Fruit fly (Drosophila melanogaster) whole organism, embryonic: ENCODE results near the gene Tengl3.
A peak's percentile ranks its signal among the peaks of the same experiment; 100 is the strongest.

Experiments
- CG10959 ChIP-seq: fragments of 200-800 bp; sonication (Bioruptor generic); IDR thresholded peaks from 2 replicates; pipeline ENCODE4 v1.3.6; 2022; ENCODE audit warnings: missing biosample characterization, missing genetic modification characterization
- CG11695 ChIP-seq: fragments of 200-800 bp; sonication (Bioruptor generic); IDR thresholded peaks from 3 replicates; pipeline ENCODE4 v1.3.6; 2022; ENCODE audit warnings: missing biosample characterization, missing genetic modification characterization
- CG15011 ChIP-seq: fragments of 200-800 bp; sonication (Bioruptor generic); optimal IDR thresholded peaks from 3 replicates; lab custom pipeline; 2018; ENCODE audit warnings: missing biosample characterization, mild to moderate bottlenecking, missing genetic modification characterization
- CG15479 ChIP-seq: fragments of 200-800 bp; sonication (Bioruptor generic); optimal IDR thresholded peaks from 3 replicates; lab custom pipeline; 2019; ENCODE audit warnings: missing biosample characterization, mild to moderate bottlenecking, missing genetic modification characterization, moderate library complexity
- CG15514 ChIP-seq: fragments of 200-800 bp; sonication (Bioruptor generic); optimal IDR thresholded peaks from 3 replicates; lab custom pipeline; 2017; ENCODE audit warnings: missing biosample characterization, missing genetic modification characterization, mild to moderate bottlenecking, moderate library complexity, missing genetic modification reagents
- CG15601 ChIP-seq: fragments of 200-800 bp; sonication (Bioruptor generic); optimal IDR thresholded peaks from 3 replicates; lab custom pipeline; 2019; ENCODE audit warnings: missing biosample characterization, mild to moderate bottlenecking, missing genetic modification characterization, moderate library complexity
- CG16779 ChIP-seq: fragments of 200-800 bp; sonication (Bioruptor generic); IDR thresholded peaks from 2 replicates; pipeline ENCODE4 v1.3.6; 2022; ENCODE audit warnings: missing biosample characterization, missing genetic modification characterization
- CG17612 ChIP-seq: fragments of 200-800 bp; sonication (Bioruptor generic); IDR thresholded peaks from 2 replicates; pipeline ENCODE4 v1.3.6; 2022; ENCODE audit warnings: missing biosample characterization, missing genetic modification characterization
- CG18011 ChIP-seq: fragments of 200-800 bp; sonication (Bioruptor generic); optimal IDR thresholded peaks from 2 replicates; lab custom pipeline; 2017; ENCODE audit warnings: missing biosample characterization, missing genetic modification characterization, mild to moderate bottlenecking, moderate library complexity, missing genotype
- CG18619 ChIP-seq: fragments of 200-800 bp; sonication (Bioruptor generic); optimal IDR thresholded peaks from 3 replicates; lab custom pipeline; 2017; ENCODE audit warnings: missing biosample characterization, mild to moderate bottlenecking, missing genetic modification characterization
- CG18764 ChIP-seq: fragments of 200-800 bp; sonication (Bioruptor generic); optimal IDR thresholded peaks from 3 replicates; lab custom pipeline; 2016; ENCODE audit warnings: missing biosample characterization, missing genetic modification characterization
- CG30020 ChIP-seq: fragments of 200-800 bp; optimal IDR thresholded peaks from 2 replicates; lab custom pipeline; 2019; ENCODE audit warnings: missing biosample characterization, mild to moderate bottlenecking, missing genetic modification characterization, moderate library complexity
- CG32772 ChIP-seq: fragments of 200-800 bp; sonication (Bioruptor generic); IDR thresholded peaks from 2 replicates; pipeline ENCODE4 v1.3.6; 2022; ENCODE audit warnings: missing biosample characterization, missing genetic modification characterization
- CG33557 ChIP-seq: fragments of 200-800 bp; sonication (Bioruptor generic); optimal IDR thresholded peaks from 2 replicates; lab custom pipeline; 2019; ENCODE audit warnings: missing biosample characterization, mild to moderate bottlenecking, missing genetic modification characterization, moderate library complexity
- CG4282 ChIP-seq: fragments of 200-800 bp; sonication (Bioruptor generic); optimal IDR thresholded peaks from 2 replicates; lab custom pipeline; 2016; ENCODE audit warnings: missing biosample characterization, missing genetic modification characterization
- CG4328 ChIP-seq: fragments of 200-800 bp; sonication (Bioruptor generic); optimal IDR thresholded peaks from 3 replicates; lab custom pipeline; 2017; ENCODE audit warnings: missing biosample characterization, missing genetic modification reagents, missing genetic modification characterization
- CG5953 ChIP-seq: fragments of 200-800 bp; sonication (Bioruptor generic); IDR thresholded peaks from 2 replicates; pipeline ENCODE4 v1.3.6; 2022; ENCODE audit warnings: missing biosample characterization, missing genetic modification characterization
- CG6689 ChIP-seq: fragments of 200-800 bp; sonication (Bioruptor generic); IDR thresholded peaks from 2 replicates; pipeline ENCODE4 v1.3.6; 2022; ENCODE audit warnings: missing biosample characterization, missing genetic modification characterization
- CG7839 ChIP-seq: fragments of 200-800 bp; sonication (Bioruptor generic); optimal IDR thresholded peaks from 3 replicates; lab custom pipeline; 2018; ENCODE audit warnings: missing biosample characterization, mild to moderate bottlenecking, missing genetic modification characterization, moderate library complexity
- CG8944 ChIP-seq: fragments of 200-800 bp; sonication (Bioruptor generic); optimal IDR thresholded peaks from 3 replicates; lab custom pipeline; 2016; ENCODE audit warnings: missing biosample characterization, missing genetic modification characterization
- CHES-1-like ChIP-seq: fragments of 200-800 bp; sonication (Bioruptor generic); optimal IDR thresholded peaks from 2 replicates; lab custom pipeline; 2016; ENCODE audit warnings: missing biosample characterization, missing genetic modification characterization
- Dip2 ChIP-seq: fragments of 200-800 bp; sonication (Bioruptor generic); IDR thresholded peaks from 2 replicates; pipeline ENCODE4 v1.3.6; 2022; ENCODE audit warnings: missing biosample characterization, missing genetic modification characterization
- Hr51 ChIP-seq, 2 experiments: fragments of 200-800 bp; sonication (Bioruptor generic); optimal IDR thresholded peaks; 2 replicates in 1 of 2; 3 replicates in 1 of 2; lab custom pipeline; 2016 to 2018; ENCODE audit warnings: missing biosample characterization in 2 of 2, missing genetic modification characterization in 2 of 2, mild to moderate bottlenecking in 1 of 2, moderate library complexity in 1 of 2
- Lhr ChIP-seq: fragments of 200-800 bp; sonication (Bioruptor generic); optimal IDR thresholded peaks from 3 replicates; lab custom pipeline; 2017; ENCODE audit warnings: mild to moderate bottlenecking, missing biosample characterization, missing genetic modification reagents, missing genetic modification characterization
- Lpt ChIP-seq: fragments of >200 bp; optimal IDR thresholded peaks from 2 replicates; lab custom pipeline; 2018; ENCODE audit warnings: missing biosample characterization, missing genetic modification characterization
- Optix ChIP-seq: fragments of 200-800 bp; sonication (Bioruptor generic); IDR thresholded peaks from 3 replicates; pipeline ENCODE4 v1.3.6; 2022; ENCODE audit warnings: missing biosample characterization, missing genetic modification characterization
- Side ChIP-seq: fragments of 200-800 bp; sonication (Bioruptor generic); optimal IDR thresholded peaks from 2 replicates; lab custom pipeline; 2016; ENCODE audit warnings: missing biosample characterization, missing genetic modification characterization
- Usf ChIP-seq: fragments of 200-800 bp; sonication (Bioruptor generic); optimal IDR thresholded peaks from 2 replicates; lab custom pipeline; 2017; ENCODE audit warnings: missing genotype, missing biosample characterization, missing genetic modification characterization
- YL-1 ChIP-seq: fragments of 200-800 bp; sonication (Bioruptor generic); optimal IDR thresholded peaks from 3 replicates; lab custom pipeline; 2017; ENCODE audit warnings: missing biosample characterization, mild to moderate bottlenecking, missing genetic modification characterization
- abd-A ChIP-seq: fragments of 200-800 bp; sonication (Bioruptor generic); optimal IDR thresholded peaks from 3 replicates; lab custom pipeline; 2019; ENCODE audit warnings: missing biosample characterization, mild to moderate bottlenecking, missing genetic modification characterization, moderate library complexity
- ato ChIP-seq: fragments of 200-800 bp; sonication (Bioruptor generic); IDR thresholded peaks from 2 replicates; pipeline ENCODE4 v1.3.6; 2022; ENCODE audit warnings: missing biosample characterization, missing genetic modification characterization; ENCODE audit not compliant: partially characterized antibody
- croc ChIP-seq: fragments of 200-800 bp; sonication (Bioruptor generic); conservative IDR thresholded peaks from 3 replicates; pipeline ENCODE4 v1.3.6; 2022; ENCODE audit warnings: missing biosample characterization, missing genetic modification characterization
- dimm ChIP-seq: fragments of 200-800 bp; sonication (Bioruptor generic); IDR thresholded peaks from 2 replicates; pipeline ENCODE4 v1.3.6; 2022; ENCODE audit warnings: missing biosample characterization, missing genetic modification characterization
- dysf ChIP-seq: fragments of 200-800 bp; sonication (Bioruptor generic); IDR thresholded peaks from 3 replicates; pipeline ENCODE4 v1.3.6; 2022; ENCODE audit warnings: missing biosample characterization, missing genetic modification characterization
- esg ChIP-seq: fragments of 200-800 bp; sonication (Bioruptor generic); conservative IDR thresholded peaks from 2 replicates; pipeline ENCODE4 v1.3.6; 2022; ENCODE audit warnings: missing biosample characterization, missing genetic modification characterization
- ham ChIP-seq: fragments of 200-800 bp; sonication (Bioruptor generic); IDR thresholded peaks from 2 replicates; pipeline ENCODE4 v1.3.6; 2022; ENCODE audit warnings: missing biosample characterization, missing genetic modification characterization
- her ChIP-seq: fragments of 200-800 bp; sonication (Bioruptor generic); optimal IDR thresholded peaks from 2 replicates; lab custom pipeline; 2016; ENCODE audit warnings: missing biosample characterization, missing genetic modification characterization
- mam ChIP-seq: fragments of 200-800 bp; sonication (Bioruptor generic); optimal IDR thresholded peaks from 3 replicates; lab custom pipeline; 2016; ENCODE audit warnings: missing biosample characterization, missing genetic modification characterization
- otp ChIP-seq: fragments of 200-800 bp; sonication (Bioruptor generic); IDR thresholded peaks from 3 replicates; pipeline ENCODE4, ENCODE4 v1.3.6; 2022; ENCODE audit warnings: missing biosample characterization, missing genetic modification characterization
- pros ChIP-seq: fragments of 200-800 bp; sonication (Bioruptor generic); optimal IDR thresholded peaks from 3 replicates; lab custom pipeline; 2019; ENCODE audit warnings: missing biosample characterization, mild to moderate bottlenecking, missing genetic modification characterization, moderate library complexity
- repo ChIP-seq: fragments of 200-800 bp; sonication (Bioruptor generic); optimal IDR thresholded peaks from 2 replicates; lab custom pipeline; 2016; ENCODE audit warnings: missing biosample characterization, missing genetic modification characterization
- run ChIP-seq: fragments of 200-800 bp; sonication (Bioruptor generic); optimal IDR thresholded peaks from 3 replicates; lab custom pipeline; 2018; ENCODE audit warnings: missing biosample characterization, mild to moderate bottlenecking, missing genetic modification characterization
- scrt ChIP-seq: fragments of 200-800 bp; sonication (Bioruptor generic); optimal IDR thresholded peaks from 2 replicates; lab custom pipeline; 2018; ENCODE audit warnings: missing biosample characterization, mild to moderate bottlenecking, missing genetic modification characterization, moderate library complexity
- sima ChIP-seq: fragments of 200-800 bp; sonication (Bioruptor generic); optimal IDR thresholded peaks from 2 replicates; lab custom pipeline; 2016; ENCODE audit warnings: missing biosample characterization, missing genetic modification characterization
- stwl ChIP-seq: fragments of 200-800 bp; sonication (Bioruptor generic); optimal IDR thresholded peaks from 3 replicates; lab custom pipeline; 2018; ENCODE audit warnings: missing biosample characterization, mild to moderate bottlenecking, missing genetic modification characterization, moderate library complexity
- tna ChIP-seq: fragments of 200-800 bp; sonication (Bioruptor generic); IDR thresholded peaks from 2 replicates; pipeline ENCODE4 v1.3.6; 2022; ENCODE audit warnings: missing biosample characterization, missing genetic modification characterization; ENCODE audit not compliant: partially characterized antibody
- toy ChIP-seq: fragments of 200-800 bp; sonication (Bioruptor generic); IDR thresholded peaks from 2 replicates; pipeline ENCODE4 v1.3.6; 2022; ENCODE audit warnings: missing biosample characterization, missing genetic modification characterization
- usp ChIP-seq: fragments of >200 bp; optimal IDR thresholded peaks from 2 replicates; lab custom pipeline; 2017; ENCODE audit warnings: missing biosample characterization, missing genetic modification characterization
- vfl ChIP-seq: fragments of 200-800 bp; sonication (Bioruptor generic); optimal IDR thresholded peaks from 2 replicates; lab custom pipeline; 2016; ENCODE audit warnings: missing biosample characterization, missing genetic modification characterization
- z ChIP-seq: fragments of 200-800 bp; sonication (Bioruptor generic); IDR thresholded peaks from 3 replicates; pipeline ENCODE4 v1.3.6; 2022; ENCODE audit warnings: missing biosample characterization, missing genetic modification characterization

Tengl3 gene

DNA sequence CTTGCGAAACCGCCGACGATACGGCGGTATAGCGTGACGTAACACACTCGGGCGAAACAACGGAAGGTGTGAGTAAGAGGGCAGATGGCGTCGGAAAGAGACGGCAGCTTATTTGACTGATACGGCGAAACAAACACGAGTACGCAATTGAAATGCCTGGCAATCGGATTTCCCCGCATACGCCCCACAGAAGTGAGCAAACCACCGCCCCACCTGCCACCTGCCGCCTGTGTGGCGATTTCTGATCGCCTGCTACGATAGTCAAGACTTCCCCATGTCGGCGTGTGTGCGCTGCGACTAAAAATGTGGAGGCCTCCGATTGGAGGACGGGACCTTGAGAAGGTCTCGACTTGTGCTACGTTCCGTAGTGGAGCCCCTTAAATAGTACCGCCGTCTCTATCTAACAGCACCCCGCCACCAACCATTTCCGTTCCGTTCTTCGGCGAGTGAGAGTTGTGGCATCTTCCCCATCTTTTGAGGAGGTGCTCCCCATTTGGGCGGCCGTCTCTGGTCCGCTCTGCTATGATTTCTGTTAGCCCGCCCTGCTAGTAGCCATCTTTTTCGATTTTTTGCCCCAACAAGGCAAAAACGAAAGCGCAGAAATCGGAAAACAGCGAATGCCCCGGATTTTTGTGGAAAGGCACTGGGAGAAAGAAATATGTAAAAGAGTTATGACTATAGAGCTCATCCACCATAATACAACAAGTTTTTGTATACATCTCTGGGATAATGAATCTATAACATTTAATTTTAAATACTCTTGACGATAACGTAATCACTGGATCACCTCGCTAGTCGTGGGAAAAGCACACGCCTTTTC lies 39.2 kb downstream of the Tengl3 start (continued):
- TF ChIP-seq her (GFP tag; lab: Kevin White, UChicago), result peak; percentile 84
- peak; percentile 81 for TF ChIP-seq CG18764 (GFP tag; lab: Kevin White, UChicago)
- no peak for TF ChIP-seq CG5953
- TF ChIP-seq Hr51 (GFP tag; optimal IDR thresholded peaks at IDR 0.05; lab: Kevin White, UChicago), result peak; percentile 66 to 88
- peak; percentile 71 for TF ChIP-seq CG15514 (GFP tag; lab: Kevin White, UChicago)
- TF ChIP-seq toy, result no peak
- TF ChIP-seq esg, result no peak
- peak; percentile 62 for TF ChIP-seq Lhr (GFP tag; lab: Kevin White, UChicago)
- peak; percentile 85 for TF ChIP-seq croc (GFP tag; lab: Robert Waterston, UW)
- TF ChIP-seq CG4328, result peak; percentile 54
- peak; percentile 82 for TF ChIP-seq repo (GFP tag; lab: Kevin White, UChicago)
- TF ChIP-seq Lpt (GFP tag; lab: Kevin White, UChicago), result no peak
- peak; percentile 41 for TF ChIP-seq CG18011
- TF ChIP-seq CG15011 (GFP tag; lab: Kevin White, UChicago), result peak; percentile 76
- TF ChIP-seq dysf (GFP tag; lab: Robert Waterston, UW), result no peak
- no peak for TF ChIP-seq CG17612 (GFP tag; lab: Robert Waterston, UW)
- peak; percentile 89 for TF ChIP-seq CG7839
- TF ChIP-seq otp (GFP tag; lab: Robert Waterston, UW), result no peak
- no peak for TF ChIP-seq dimm (GFP tag; lab: Robert Waterston, UW)
- no peak for TF ChIP-seq CG15479 (GFP tag; lab: Kevin White, UChicago)
- no peak for TF ChIP-seq ham (GFP tag; lab: Robert Waterston, UW)
- TF ChIP-seq Dip2 (GFP tag; lab: Robert Waterston, UW), result no peak
- TF ChIP-seq CG4282, result peak; percentile 62
- peak; percentile 28 for TF ChIP-seq sima (GFP tag; lab: Kevin White, UChicago)
- no peak for TF ChIP-seq YL-1 (GFP tag; lab: Kevin White, UChicago)
- no peak for TF ChIP-seq Optix (GFP tag; lab: Robert Waterston, UW)
- peak; percentile 32 for TF ChIP-seq CG33557 (GFP tag; lab: Kevin White, UChicago)
- TF ChIP-seq stwl (tag; lab: Kevin White, UChicago), result no peak
- TF ChIP-seq Usf (GFP tag; lab: Kevin White, UChicago), result peak; percentile 74
- TF ChIP-seq CG16779 (GFP tag; lab: Robert Waterston, UW), result no peak
- peak; percentile 84 for TF ChIP-seq CG15601
- TF ChIP-seq pros (GFP tag; lab: Kevin White, UChicago), result peak; percentile 42
- peak; percentile 90 for TF ChIP-seq Side (GFP tag; lab: Kevin White, UChicago)
- peak; percentile 88 for TF ChIP-seq CG8944 (GFP tag; lab: Kevin White, UChicago)
- no peak for TF ChIP-seq CG6689
- peak; percentile 76 for TF ChIP-seq CG18619 (GFP tag; lab: Kevin White, UChicago)
- TF ChIP-seq CG32772, result no peak
- no peak for TF ChIP-seq tna
- TF ChIP-seq mam (GFP tag; lab: Kevin White, UChicago), result peak; percentile 85
- peak; percentile 80 for TF ChIP-seq CHES-1-like (GFP tag; lab: Kevin White, UChicago)
- TF ChIP-seq CG11695 (GFP tag; lab: Robert Waterston, UW), result no peak
- peak; percentile 26 for TF ChIP-seq CG30020
- peak; percentile 75 for TF ChIP-seq scrt (GFP tag; lab: Kevin White, UChicago)
- peak; percentile 84 for TF ChIP-seq abd-A (tag; lab: Kevin White, UChicago)
- peak; percentile 72 for TF ChIP-seq vfl (GFP tag; lab: Kevin White, UChicago)
- no peak for TF ChIP-seq usp (GFP tag; lab: Kevin White, UChicago)
- peak; percentile 72 for TF ChIP-seq run (tag; lab: Kevin White, UChicago)
- no peak for TF ChIP-seq z (GFP tag; lab: Robert Waterston, UW)
- TF ChIP-seq ato, result no peak
- TF ChIP-seq CG10959 (GFP tag; lab: Robert Waterston, UW), result no peak
